Worm (Caenorhabditis elegans) whole organism, late embryonic: ENCODE data around the gene srab-10.
"Not testable (repeated sequence)": the region's sequence is repeated elsewhere in the genome, so short reads cannot be mapped to it uniquely, and the experiment has no call there.

Experiments
- C08G9.2 ChIP-seq: sonication (generic microtip); optimal IDR thresholded peaks from 2 replicates; lab custom pipeline; 2016; ENCODE audit warnings: mild to moderate bottlenecking, missing genetic modification characterization, moderate library complexity, missing compliant biosample characterization
- ama-1 ChIP-seq: fragments of 150-350 bp; optimal IDR thresholded peaks from 2 replicates; lab custom pipeline; 2014
- ceh-19 ChIP-seq: fragments of 200-800 bp; sonication (Bioruptor generic); optimal IDR thresholded peaks from 2 replicates; lab custom pipeline; 2018; ENCODE audit warnings: mild to moderate bottlenecking, missing genetic modification characterization, missing compliant biosample characterization
- ceh-22 ChIP-seq: sonication (generic microtip); optimal IDR thresholded peaks from 2 replicates; lab custom pipeline; 2017; ENCODE audit warnings: missing biosample characterization, missing genetic modification characterization
- ceh-24 ChIP-seq: sonication (generic microtip); optimal IDR thresholded peaks from 2 replicates; lab custom pipeline; 2016; ENCODE audit warnings: mild to moderate bottlenecking, missing genetic modification characterization, missing compliant biosample characterization
- ceh-31 ChIP-seq: sonication (generic microtip); optimal IDR thresholded peaks from 2 replicates; lab custom pipeline; 2016; ENCODE audit warnings: missing genetic modification characterization, missing compliant biosample characterization
- ceh-34 ChIP-seq: sonication (generic microtip); optimal IDR thresholded peaks from 2 replicates; lab custom pipeline; 2016; ENCODE audit warnings: mild to moderate bottlenecking, missing genetic modification characterization, missing compliant biosample characterization
- che-1 ChIP-seq: sonication (generic microtip); optimal IDR thresholded peaks from 2 replicates; lab custom pipeline; 2016; ENCODE audit warnings: mild to moderate bottlenecking, missing genetic modification characterization, missing compliant biosample characterization
- dve-1 ChIP-seq: sonication (generic microtip); optimal IDR thresholded peaks from 2 replicates; lab custom pipeline; 2017; ENCODE audit warnings: antibody characterized with exemption, mild to moderate bottlenecking, missing genetic modification characterization, missing compliant biosample characterization
- elt-4 ChIP-seq: sonication (generic microtip); optimal IDR thresholded peaks from 2 replicates; lab custom pipeline; 2016; ENCODE audit warnings: missing genetic modification characterization, missing compliant biosample characterization
- eyg-1 ChIP-seq: sonication (generic microtip); optimal IDR thresholded peaks from 2 replicates; lab custom pipeline; 2016; ENCODE audit warnings: missing genotype, missing genetic modification characterization, missing compliant biosample characterization
- fax-1 ChIP-seq: sonication (generic microtip); optimal IDR thresholded peaks from 2 replicates; lab custom pipeline; 2016; ENCODE audit warnings: missing genotype, missing genetic modification characterization, missing compliant biosample characterization
- fkh-10 ChIP-seq: fragments of 150-350 bp; optimal IDR thresholded peaks from 2 replicates; lab custom pipeline; 2014; ENCODE audit warnings: missing biosample characterization, missing genetic modification reagents, missing genetic modification characterization
- fkh-6 ChIP-seq: sonication (generic microtip); optimal IDR thresholded peaks from 2 replicates; lab custom pipeline; 2016; ENCODE audit warnings: missing genetic modification characterization, missing compliant biosample characterization
- hlh-8 ChIP-seq: sonication (generic microtip); optimal IDR thresholded peaks from 2 replicates; lab custom pipeline; 2016; ENCODE audit warnings: missing genotype, missing genetic modification characterization, missing compliant biosample characterization
- lin-11 ChIP-seq: fragments of 200-800 bp; sonication (Bioruptor generic); optimal IDR thresholded peaks from 2 replicates; lab custom pipeline; 2018; ENCODE audit warnings: mild to moderate bottlenecking, missing genetic modification characterization, missing compliant biosample characterization
- madf-2 ChIP-seq: sonication (generic microtip); optimal IDR thresholded peaks from 2 replicates; lab custom pipeline; 2017; ENCODE audit warnings: missing genetic modification characterization, missing compliant biosample characterization
- nfya-1 ChIP-seq: sonication (generic microtip); optimal IDR thresholded peaks from 2 replicates; lab custom pipeline; 2017; ENCODE audit warnings: missing genetic modification characterization, mild to moderate bottlenecking, missing compliant biosample characterization, antibody characterized with exemption, moderate library complexity
- nhr-11 ChIP-seq: fragments of 150-350 bp; optimal IDR thresholded peaks from 2 replicates; lab custom pipeline; 2014; ENCODE audit warnings: missing biosample characterization, missing genetic modification characterization
- nhr-232 ChIP-seq: sonication (generic microtip); optimal IDR thresholded peaks from 2 replicates; lab custom pipeline; 2016; ENCODE audit warnings: missing genetic modification characterization, missing compliant biosample characterization
- pat-9 ChIP-seq: fragments of 200-800 bp; sonication (Bioruptor generic); optimal IDR thresholded peaks from 2 replicates; lab custom pipeline; 2018; ENCODE audit warnings: mild to moderate bottlenecking, missing genetic modification characterization, moderate library complexity, missing compliant biosample characterization
- pros-1 ChIP-seq: fragments of 150-350 bp; optimal IDR thresholded peaks from 2 replicates; lab custom pipeline; 2014; ENCODE audit warnings: missing biosample characterization, missing genetic modification reagents, missing genetic modification characterization
- unc-42 ChIP-seq: sonication (generic microtip); optimal IDR thresholded peaks from 2 replicates; lab custom pipeline; 2016; ENCODE audit warnings: missing genotype, missing genetic modification characterization, missing compliant biosample characterization
- unc-55 ChIP-seq: sonication (generic microtip); optimal IDR thresholded peaks from 2 replicates; lab custom pipeline; 2017; ENCODE audit warnings: missing biosample characterization, missing genetic modification reagents, missing genetic modification characterization
- unc-86 ChIP-seq: sonication (generic microtip); optimal IDR thresholded peaks from 2 replicates; lab custom pipeline; 2016; ENCODE audit warnings: missing genetic modification characterization, missing compliant biosample characterization
- ztf-16 ChIP-seq: sonication (generic microtip); optimal IDR thresholded peaks from 2 replicates; lab custom pipeline; 2017; ENCODE audit warnings: missing genetic modification characterization, missing compliant biosample characterization

The srab-10 gene

DNA sequence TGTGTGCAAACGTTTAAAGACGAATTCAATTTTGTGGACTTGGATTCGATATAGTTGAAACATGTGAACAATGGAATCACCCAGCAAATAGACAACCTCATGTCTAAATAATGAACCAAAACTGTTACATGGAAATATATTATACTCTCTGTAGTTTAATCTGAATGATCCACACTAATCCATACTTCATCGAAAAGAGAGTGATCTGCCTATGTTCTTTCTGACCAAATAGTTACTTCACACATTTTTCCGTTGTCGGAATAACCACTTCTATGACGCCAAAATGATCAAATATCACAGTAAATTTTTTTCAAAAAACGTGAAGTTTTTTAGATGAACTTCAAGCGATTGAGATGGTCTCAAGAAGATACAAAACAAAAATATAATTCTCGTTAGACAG is 42.3 kb downstream of the srab-10 start, which contains the start of gene Y73C8C.4:
Gene Y73C8C.4 (minus strand): TSS at position 101 of the 400 bp plus-strand sequence.
- not testable (repeated sequence) for TF ChIP-seq ama-1 (lab: Kevin White, UChicago); dve-1; C08G9.2 (tag; lab: Kevin White, UChicago)
- TF ChIP-seq, all 69 proteins: peak for 0; not testable (repeated sequence) for 69

DNA sequence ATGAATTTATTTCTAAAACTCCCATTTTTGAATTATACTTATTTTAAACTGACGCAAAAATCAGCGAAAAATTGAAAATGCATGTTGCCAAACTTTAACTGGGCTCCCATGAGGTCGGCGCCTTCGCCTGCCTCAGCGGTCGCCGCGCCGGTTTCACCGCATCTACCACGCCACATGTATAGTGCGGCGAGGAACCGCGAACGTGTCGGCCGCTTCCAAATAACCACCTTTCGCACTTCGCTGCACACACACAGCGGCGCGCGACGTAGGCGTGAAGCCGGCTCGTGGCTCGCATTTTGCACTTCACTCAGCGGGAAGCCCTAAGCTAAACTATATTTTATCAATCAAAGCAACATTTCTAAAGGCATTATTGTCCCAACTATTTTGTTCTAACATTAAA is 43.9 kb downstream of the srab-10 start:
- TF ChIP-seq ceh-22 (tag; lab: Kevin White, UChicago) (no peak), ceh-19 (GFP tag; lab: Kevin White, UChicago) (no peak), nhr-11 (no peak), fkh-10 (GFP tag; lab: Kevin White, UChicago) (no peak), ceh-34 (tag; lab: Kevin White, UChicago) (no peak), lin-11 (tag; lab: Kevin White, UChicago) (no peak), elt-4 (tag; lab: Kevin White, UChicago) (no peak), fax-1 (no peak), madf-2 (tag; lab: Kevin White, UChicago) (no peak), ceh-24 (tag; lab: Kevin White, UChicago) (no peak), unc-42 (tag; lab: Kevin White, UChicago) (no peak), hlh-8 (no peak), eyg-1 (tag; lab: Kevin White, UChicago) (no peak), nfya-1 (tag; lab: Kevin White, UChicago) (no peak), ztf-16 (tag; lab: Kevin White, UChicago) (no peak), ceh-31 (no peak), che-1 (tag; lab: Kevin White, UChicago) (no peak)

DNA sequence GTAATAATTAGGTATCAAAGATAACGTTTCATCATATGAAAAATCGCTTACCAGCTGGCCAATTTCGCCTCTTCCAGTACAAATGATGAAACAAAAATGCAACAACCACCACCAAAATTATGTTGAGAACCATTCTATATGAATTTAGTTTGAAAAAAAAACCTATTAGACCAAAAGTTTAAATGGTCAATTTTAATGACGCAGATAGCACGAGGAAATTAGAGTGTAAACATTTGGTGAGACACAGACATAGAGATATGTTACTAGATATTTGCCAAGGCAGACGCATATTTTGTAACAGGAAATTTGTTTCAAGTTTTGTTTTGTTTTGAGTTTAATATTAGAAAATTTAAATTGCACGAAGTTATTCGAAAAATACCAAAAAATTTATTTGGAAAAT is 50.0 kb downstream of the srab-10 start, which contains the start of gene cyp-33C9:
Gene cyp-33C9 (minus strand): TSS at position 211 of the 400 bp plus-strand sequence.
- TF ChIP-seq nhr-232 (no peak), pat-9 (tag; lab: Kevin White, UChicago) (no peak), pros-1 (tag; lab: Kevin White, UChicago) (no peak), unc-55 (GFP tag; lab: Kevin White, UChicago) (no peak), unc-86 (tag; lab: Kevin White, UChicago) (no peak), ceh-31 (no peak), fkh-6 (no peak)
- TF ChIP-seq, all 69 proteins: peak for 0
